Fruit fly (Drosophila melanogaster) whole organism: Measurements from ENCODE around the gene CG6023.

Experiments used
- CG8478 ChIP-seq: fragments of >200 bp; optimal IDR thresholded peaks from 2 replicates; lab custom pipeline; 2018; ENCODE audit warnings: inconsistent platforms
- Dll ChIP-seq: fragments of >200 bp; optimal IDR thresholded peaks from 2 replicates; lab custom pipeline; 2017
- EcR ChIP-seq, 2 experiments: fragments of >200 bp; optimal IDR thresholded peaks; 2 replicates each; lab custom pipeline; 2017; ENCODE audit warnings: missing biosample characterization in 2 of 2, missing genetic modification characterization in 2 of 2, missing genetic modification reagents in 2 of 2
- pan ChIP-seq: fragments of >200 bp; optimal IDR thresholded peaks from 2 replicates; lab custom pipeline; 2017
- psq ChIP-seq: fragments of >200 bp; optimal IDR thresholded peaks from 2 replicates; lab custom pipeline; 2017
- usp ChIP-seq: fragments of >200 bp; optimal IDR thresholded peaks from 2 replicates; lab custom pipeline; 2017; ENCODE audit warnings: missing biosample characterization, missing genetic modification characterization, mixed read lengths

CG6023 gene

dm6 chrX:18320825-18321224 is at the start of gene CG6023:
Gene CG6023 (minus strand): TSS chrX:18321193.
- TF ChIP-seq EcR (GFP tag; optimal IDR thresholded peaks at IDR 0.05; lab: Kevin White, UChicago): no peak
- TF ChIP-seq psq (lab: Kevin White, UChicago): no peak
- TF ChIP-seq CG8478 (lab: Kevin White, UChicago): no peak
- no peak for TF ChIP-seq usp (GFP tag; lab: Kevin White, UChicago)
- no peak for TF ChIP-seq pan (lab: Kevin White, UChicago)
- TF ChIP-seq Dll (lab: Kevin White, UChicago): no peak

dm6 chrX:18369767-18370166 is 48.8 kb upstream of the CG6023 start:
- TF ChIP-seq Dll (lab: Kevin White, UChicago) (no peak), psq (lab: Kevin White, UChicago) (no peak), pan (lab: Kevin White, UChicago) (no peak), usp (GFP tag; lab: Kevin White, UChicago) (no peak), EcR (GFP tag; optimal IDR thresholded peaks at IDR 0.05; lab: Kevin White, UChicago) (no peak), CG8478 (lab: Kevin White, UChicago) (no peak)

dm6 chrX:18368644-18368998 is 47.6 kb upstream of the CG6023 start:
- TF ChIP-seq EcR (GFP tag; optimal IDR thresholded peaks at IDR 0.05; lab: Kevin White, UChicago) (no peak), pan (lab: Kevin White, UChicago) (no peak), CG8478 (lab: Kevin White, UChicago) (no peak), psq (lab: Kevin White, UChicago) (no peak), Dll (lab: Kevin White, UChicago) (no peak), usp (GFP tag; lab: Kevin White, UChicago) (no peak)

dm6 chrX:18367806-18368643 is 47.0 kb upstream of the CG6023 start:
- TF ChIP-seq EcR (GFP tag; optimal IDR thresholded peaks at IDR 0.05; lab: Kevin White, UChicago): no peak
- no peak for TF ChIP-seq Dll (lab: Kevin White, UChicago)
- no peak for TF ChIP-seq usp (GFP tag; lab: Kevin White, UChicago)
- no peak for TF ChIP-seq pan (lab: Kevin White, UChicago)
- no peak for TF ChIP-seq psq (lab: Kevin White, UChicago)
- TF ChIP-seq CG8478 (lab: Kevin White, UChicago): peak; percentile 40

- TF ChIP-seq Dll (lab: Kevin White, UChicago) (no peak), CG8478 (lab: Kevin White, UChicago) (no peak), pan (lab: Kevin White, UChicago) (no peak), EcR (GFP tag; optimal IDR thresholded peaks at IDR 0.05; lab: Kevin White, UChicago) (no peak), psq (lab: Kevin White, UChicago) (no peak), usp (GFP tag; lab: Kevin White, UChicago) (no peak)
These were observed 46.1 kb upstream of the CG6023 start for dm6 chrX:18366851-18367649.

- no peak for TF ChIP-seq EcR (GFP tag; optimal IDR thresholded peaks at IDR 0.05; lab: Kevin White, UChicago)
- TF ChIP-seq CG8478 (lab: Kevin White, UChicago): peak; percentile 71
These were observed 45.2 kb upstream of the CG6023 start, which contains the start of gene CrebB for dm6 chrX:18366033-18366850. Gene CrebB (plus strand): TSS chrX:18366357.

- TF ChIP-seq psq (lab: Kevin White, UChicago) (no peak), usp (GFP tag; lab: Kevin White, UChicago) (no peak), pan (lab: Kevin White, UChicago) (no peak), EcR (GFP tag; optimal IDR thresholded peaks at IDR 0.05; lab: Kevin White, UChicago) (no peak), Dll (lab: Kevin White, UChicago) (no peak), CG8478 (lab: Kevin White, UChicago) (no peak)
These were observed 44.0 kb upstream of the CG6023 start for dm6 chrX:18364999-18365398.

- no peak for TF ChIP-seq psq (lab: Kevin White, UChicago)
- no peak for TF ChIP-seq pan (lab: Kevin White, UChicago)
- TF ChIP-seq CG8478 (lab: Kevin White, UChicago): no peak
- TF ChIP-seq usp (GFP tag; lab: Kevin White, UChicago): no peak
- no peak for TF ChIP-seq Dll (lab: Kevin White, UChicago)
- TF ChIP-seq EcR (GFP tag; optimal IDR thresholded peaks at IDR 0.05; lab: Kevin White, UChicago): no peak
These were observed 43.2 kb upstream of the CG6023 start for dm6 chrX:18364047-18364747.

- no peak for TF ChIP-seq pan (lab: Kevin White, UChicago)
- no peak for TF ChIP-seq psq (lab: Kevin White, UChicago)
- TF ChIP-seq usp (GFP tag; lab: Kevin White, UChicago): no peak
- TF ChIP-seq CG8478 (lab: Kevin White, UChicago): no peak
- TF ChIP-seq EcR (GFP tag; optimal IDR thresholded peaks at IDR 0.05; lab: Kevin White, UChicago): no peak
These were observed 42.4 kb upstream of the CG6023 start for dm6 chrX:18363423-18363822.

- no peak for TF ChIP-seq Dll (lab: Kevin White, UChicago)
- no peak for TF ChIP-seq CG8478 (lab: Kevin White, UChicago)
These were observed 37.4 kb upstream of the CG6023 start, which contains the start of gene CG6106 for dm6 chrX:18358352-18358931. Gene CG6106 (plus strand): TSS chrX:18358881.
